Worm (Caenorhabditis elegans): ENCODE measurements around the gene W04G3.7.

DNA sequence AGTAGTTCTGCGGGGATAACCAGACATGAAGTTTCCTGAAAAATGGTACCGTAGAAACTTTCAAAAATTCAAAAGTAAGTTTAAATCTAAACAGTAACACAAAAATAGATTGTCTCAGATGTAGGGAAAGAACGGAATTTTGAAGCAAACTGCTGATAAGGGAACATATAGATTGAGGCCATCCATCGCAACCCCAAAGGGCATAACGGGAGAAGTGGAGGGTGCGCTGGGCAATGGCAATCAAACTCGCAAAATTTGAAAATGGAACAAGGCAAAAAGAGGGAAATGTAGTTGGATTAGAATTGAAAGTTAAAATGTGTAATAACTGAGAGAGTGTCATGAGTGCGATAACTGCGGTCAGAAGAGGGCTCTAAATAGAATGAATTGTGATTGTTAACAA, 18.1 kb upstream of the W04G3.7 start:
- TF ChIP-seq nhr-76 (tag; optimal IDR thresholded peaks at IDR 0.05) (no peak), fos-1 (tag; optimal IDR thresholded peaks at IDR 0.05) (no peak), zag-1 (tag; optimal IDR thresholded peaks at IDR 0.05) (no peak), ama-1 (optimal IDR thresholded peaks at IDR 0.05) (no peak), snpc-4 (tag; optimal IDR thresholded peaks at IDR 0.05) (no peak), lin-15B (tag; optimal IDR thresholded peaks at IDR 0.05) (no peak), fkh-10 (GFP tag; optimal IDR thresholded peaks at IDR 0.05) (no peak), mdl-1 (tag; optimal IDR thresholded peaks at IDR 0.05) (no peak)
